Worm (Caenorhabditis elegans) whole organism, late embryonic: ENCODE data around the gene hcp-1.
A peak's percentile ranks its signal among the peaks of the same experiment; 100 is the strongest.

Source experiments
- C08G9.2 ChIP-seq: sonication (generic microtip); optimal IDR thresholded peaks from 2 replicates; lab custom pipeline; 2016; ENCODE audit warnings: mild to moderate bottlenecking, missing genetic modification characterization, moderate library complexity, missing compliant biosample characterization
- C38D4.7 ChIP-seq: fragments of 200-800 bp; sonication (Bioruptor generic); optimal IDR thresholded peaks from 2 replicates; lab custom pipeline; 2018; ENCODE audit warnings: mild to moderate bottlenecking, missing genetic modification characterization, moderate library complexity, missing compliant biosample characterization
- K09A11.1 ChIP-seq: sonication (generic microtip); optimal IDR thresholded peaks from 2 replicates; lab custom pipeline; 2017; ENCODE audit warnings: antibody characterized with exemption, mild to moderate bottlenecking, missing genetic modification characterization, missing compliant biosample characterization; ENCODE audit not compliant: insufficient read depth
- T23F11.4 ChIP-seq: fragments of 200-800 bp; sonication (Bioruptor generic); optimal IDR thresholded peaks from 2 replicates; lab custom pipeline; 2018; ENCODE audit warnings: mild to moderate bottlenecking, missing genetic modification characterization, missing compliant biosample characterization
- ama-1 ChIP-seq: fragments of 150-350 bp; optimal IDR thresholded peaks from 2 replicates; lab custom pipeline; 2014
- ceh-14 ChIP-seq: sonication (generic microtip); optimal IDR thresholded peaks from 2 replicates; lab custom pipeline; 2016; ENCODE audit warnings: missing genotype, missing genetic modification characterization, missing compliant biosample characterization
- ceh-18 ChIP-seq: sonication (generic microtip); optimal IDR thresholded peaks from 2 replicates; lab custom pipeline; 2016; ENCODE audit warnings: missing genetic modification characterization, missing compliant biosample characterization
- ceh-19 ChIP-seq: fragments of 200-800 bp; sonication (Bioruptor generic); optimal IDR thresholded peaks from 2 replicates; lab custom pipeline; 2018; ENCODE audit warnings: mild to moderate bottlenecking, missing genetic modification characterization, missing compliant biosample characterization
- ceh-2 ChIP-seq: sonication (generic microtip); optimal IDR thresholded peaks from 2 replicates; lab custom pipeline; 2016; ENCODE audit warnings: missing genotype, missing genetic modification characterization, missing compliant biosample characterization
- ceh-24 ChIP-seq: sonication (generic microtip); optimal IDR thresholded peaks from 2 replicates; lab custom pipeline; 2016; ENCODE audit warnings: mild to moderate bottlenecking, missing genetic modification characterization, missing compliant biosample characterization
- ceh-30 ChIP-seq: fragments of 150-350 bp; optimal IDR thresholded peaks from 2 replicates; lab custom pipeline; 2014; ENCODE audit warnings: missing biosample characterization, missing genetic modification characterization
- ceh-6 ChIP-seq: fragments of 200-800 bp; sonication (Bioruptor generic); optimal IDR thresholded peaks from 2 replicates; lab custom pipeline; 2018; ENCODE audit warnings: mild to moderate bottlenecking, missing genetic modification characterization, missing compliant biosample characterization
- ceh-9 ChIP-seq: sonication (generic microtip); optimal IDR thresholded peaks from 2 replicates; lab custom pipeline; 2016; ENCODE audit warnings: mild to moderate bottlenecking, missing genetic modification characterization, inconsistent platforms, missing compliant biosample characterization
- dmd-4 ChIP-seq: sonication (generic microtip); optimal IDR thresholded peaks from 2 replicates; lab custom pipeline; 2016; ENCODE audit warnings: borderline replicate concordance, missing genetic modification characterization, missing compliant biosample characterization
- dve-1 ChIP-seq: sonication (generic microtip); optimal IDR thresholded peaks from 2 replicates; lab custom pipeline; 2017; ENCODE audit warnings: antibody characterized with exemption, mild to moderate bottlenecking, missing genetic modification characterization, missing compliant biosample characterization
- elt-2 ChIP-seq: sonication (generic microtip); optimal IDR thresholded peaks from 2 replicates; lab custom pipeline; 2016; ENCODE audit warnings: missing genetic modification reagents, missing genetic modification characterization, missing compliant biosample characterization
- elt-4 ChIP-seq: sonication (generic microtip); optimal IDR thresholded peaks from 2 replicates; lab custom pipeline; 2016; ENCODE audit warnings: missing genetic modification characterization, missing compliant biosample characterization
- eyg-1 ChIP-seq: sonication (generic microtip); optimal IDR thresholded peaks from 2 replicates; lab custom pipeline; 2016; ENCODE audit warnings: missing genotype, missing genetic modification characterization, missing compliant biosample characterization
- fkh-10 ChIP-seq: fragments of 150-350 bp; optimal IDR thresholded peaks from 2 replicates; lab custom pipeline; 2014; ENCODE audit warnings: missing biosample characterization, missing genetic modification reagents, missing genetic modification characterization
- fkh-6 ChIP-seq: sonication (generic microtip); optimal IDR thresholded peaks from 2 replicates; lab custom pipeline; 2016; ENCODE audit warnings: missing genetic modification characterization, missing compliant biosample characterization
- gmeb-2 ChIP-seq: sonication (generic microtip); optimal IDR thresholded peaks from 2 replicates; lab custom pipeline; 2016; ENCODE audit warnings: missing genetic modification characterization, inconsistent platforms, missing compliant biosample characterization
- hlh-30 ChIP-seq: sonication (generic microtip); optimal IDR thresholded peaks from 2 replicates; lab custom pipeline; 2017; ENCODE audit warnings: antibody characterized with exemption, missing genetic modification characterization, missing compliant biosample characterization; ENCODE audit not compliant: insufficient read depth
- lim-6 ChIP-seq: sonication (generic microtip); optimal IDR thresholded peaks from 2 replicates; lab custom pipeline; 2016; ENCODE audit warnings: missing genetic modification characterization, missing compliant biosample characterization
- nhr-11 ChIP-seq: fragments of 150-350 bp; optimal IDR thresholded peaks from 2 replicates; lab custom pipeline; 2014; ENCODE audit warnings: missing biosample characterization, missing genetic modification characterization
- npax-4 ChIP-seq: sonication (generic microtip); optimal IDR thresholded peaks from 2 replicates; lab custom pipeline; 2016; ENCODE audit warnings: missing genetic modification characterization, missing compliant biosample characterization
- odd-2 ChIP-seq: sonication (generic microtip); optimal IDR thresholded peaks from 2 replicates; lab custom pipeline; 2017; ENCODE audit warnings: antibody characterized with exemption, mild to moderate bottlenecking, missing genetic modification characterization, missing compliant biosample characterization
- pag-3 ChIP-seq: sonication (generic microtip); optimal IDR thresholded peaks from 2 replicates; lab custom pipeline; 2016; ENCODE audit warnings: missing compliant biosample characterization, missing genetic modification characterization, borderline replicate concordance
- pax-1 ChIP-seq: fragments of 150-350 bp; optimal IDR thresholded peaks from 2 replicates; lab custom pipeline; 2014; ENCODE audit warnings: missing biosample characterization, missing genetic modification characterization
- pha-4 ChIP-seq: fragments of 150-350 bp; optimal IDR thresholded peaks from 2 replicates; lab custom pipeline; 2018; ENCODE audit warnings: missing biosample characterization, missing genetic modification reagents, missing genetic modification characterization
- pqm-1 ChIP-seq: sonication (generic microtip); optimal IDR thresholded peaks from 2 replicates; lab custom pipeline; 2016; ENCODE audit warnings: missing genetic modification characterization, missing compliant biosample characterization
- ref-2 ChIP-seq: sonication (generic microtip); optimal IDR thresholded peaks from 2 replicates; lab custom pipeline; 2016; ENCODE audit warnings: missing genetic modification characterization, missing compliant biosample characterization
- rnt-1 ChIP-seq: sonication (generic microtip); optimal IDR thresholded peaks from 2 replicates; lab custom pipeline; 2016; ENCODE audit warnings: missing genetic modification characterization, missing compliant biosample characterization
- tbx-2 ChIP-seq: sonication (generic microtip); optimal IDR thresholded peaks from 2 replicates; lab custom pipeline; 2016; ENCODE audit warnings: missing genetic modification characterization, missing compliant biosample characterization
- unc-86 ChIP-seq: sonication (generic microtip); optimal IDR thresholded peaks from 2 replicates; lab custom pipeline; 2016; ENCODE audit warnings: missing genetic modification characterization, missing compliant biosample characterization
- zip-5 ChIP-seq: sonication (generic microtip); optimal IDR thresholded peaks from 2 replicates; lab custom pipeline; 2016; ENCODE audit warnings: missing genetic modification characterization, missing compliant biosample characterization
- ztf-16 ChIP-seq: sonication (generic microtip); optimal IDR thresholded peaks from 2 replicates; lab custom pipeline; 2017; ENCODE audit warnings: missing genetic modification characterization, missing compliant biosample characterization

hcp-1 gene

DNA sequence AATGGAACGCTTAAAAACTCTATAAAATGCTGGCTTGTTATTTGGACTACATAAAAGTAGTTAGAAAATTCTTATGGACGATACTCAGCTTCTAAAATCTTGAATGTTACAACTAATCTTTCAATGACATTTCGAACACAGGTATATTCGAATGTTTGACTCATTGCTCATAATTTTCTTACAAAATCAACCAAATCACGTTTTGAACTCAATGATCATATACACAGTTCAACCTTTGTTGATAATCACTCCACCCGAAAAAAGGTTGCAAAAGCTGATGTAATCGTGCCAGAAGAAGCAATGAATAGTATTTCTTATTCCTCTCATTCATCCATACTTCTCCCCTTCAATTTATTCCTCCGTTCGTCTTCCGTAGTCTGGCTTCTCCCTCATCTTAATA, 44.8 kb upstream of the hcp-1 start, which contains the start of gene K04A8.20:
TSS of gene K04A8.20 (plus strand) at position 301 of the 400 bp plus-strand sequence.
- TF ChIP-seq elt-2 (tag; lab: Kevin White, UChicago) = no peak
- no peak for TF ChIP-seq zip-5 (tag; lab: Kevin White, UChicago)
- no peak for TF ChIP-seq K09A11.1 (tag; lab: Kevin White, UChicago)
- TF ChIP-seq pax-1 (tag; lab: Kevin White, UChicago) = no peak

DNA sequence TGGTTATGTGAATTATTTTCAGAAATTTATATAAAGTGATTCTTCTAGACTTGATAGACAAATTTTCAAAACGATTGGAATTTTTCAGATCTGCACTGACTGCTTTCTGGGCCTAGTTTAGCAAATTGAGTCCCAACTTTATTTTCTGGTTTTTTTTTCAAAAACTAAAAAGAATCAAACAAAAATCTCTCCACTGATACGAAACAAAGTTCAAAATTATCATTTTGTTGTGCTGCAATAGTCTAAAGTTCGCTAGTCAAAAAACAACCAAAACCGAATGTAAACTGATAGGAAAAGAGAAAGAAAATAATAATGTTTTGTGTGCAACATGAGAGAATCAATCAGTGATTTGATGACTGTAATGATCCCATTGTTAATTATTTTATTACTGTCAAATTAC, 44.1 kb upstream of the hcp-1 start, which contains the start of gene lipl-4:
TSS of gene lipl-4 (plus strand) at position 301 of the 400 bp plus-strand sequence.
- TF ChIP-seq odd-2 (tag; lab: Kevin White, UChicago) (no peak), gmeb-2 (tag; lab: Kevin White, UChicago) (no peak), ama-1 (no peak), ceh-14 (no peak), T23F11.4 (GFP tag; lab: Kevin White, UChicago) (no peak), C08G9.2 (tag; lab: Kevin White, UChicago) (no peak), pqm-1 (tag; lab: Kevin White, UChicago) (no peak), ceh-9 (tag; lab: Kevin White, UChicago) (no peak), ztf-16 (tag; lab: Kevin White, UChicago) (no peak), ceh-2 (tag; lab: Kevin White, UChicago) (no peak), pag-3 (tag; lab: Kevin White, UChicago) (no peak), pax-1 (tag; lab: Kevin White, UChicago) (no peak), rnt-1 (tag; lab: Kevin White, UChicago) (no peak), tbx-2 (tag; lab: Kevin White, UChicago) (no peak)
- TF ChIP-seq, all 69 proteins: peak for 0

DNA sequence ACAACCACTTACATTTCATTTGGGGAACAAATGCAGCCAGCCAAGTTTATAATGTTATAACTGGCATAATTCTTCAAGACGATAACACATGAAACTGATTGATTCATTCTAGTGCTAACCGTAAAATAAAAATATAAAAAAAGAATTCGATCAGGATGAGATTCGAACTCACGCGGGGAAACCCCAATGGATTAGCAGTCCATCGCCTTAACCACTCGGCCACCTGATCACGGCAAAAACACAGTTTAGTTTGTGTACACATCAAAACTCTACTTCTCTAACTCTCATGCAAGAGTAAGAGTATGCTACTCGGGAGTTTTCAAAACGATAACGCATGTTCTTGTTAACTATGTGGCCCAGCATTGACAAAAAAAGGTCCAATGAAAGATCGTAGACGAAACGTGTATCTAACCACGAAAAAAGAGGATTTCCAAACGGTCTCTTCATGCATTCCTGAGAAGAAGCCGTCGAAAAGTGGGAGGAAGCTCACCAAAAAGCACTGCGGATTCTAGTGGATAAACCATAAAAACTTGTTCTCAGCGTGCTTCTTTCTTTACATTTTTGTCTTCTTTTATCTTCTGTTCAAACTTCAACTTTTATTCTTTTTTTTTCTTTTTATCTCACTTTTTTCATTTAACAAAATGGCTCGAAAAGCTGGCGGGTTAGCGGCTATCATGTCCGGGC, 42.1 kb upstream of the hcp-1 start, which contains the start of gene twk-10:
TSS of gene twk-10 (plus strand) at position 634 of the 684 bp plus-strand sequence.
- no peak for TF ChIP-seq ceh-18 (tag; lab: Kevin White, UChicago)
- TF ChIP-seq ceh-9 (tag; lab: Kevin White, UChicago) = no peak
- TF ChIP-seq elt-2 (tag; lab: Kevin White, UChicago) = peak; percentile 11
- TF ChIP-seq pha-4 (tag; lab: Kevin White, UChicago) = no peak

DNA sequence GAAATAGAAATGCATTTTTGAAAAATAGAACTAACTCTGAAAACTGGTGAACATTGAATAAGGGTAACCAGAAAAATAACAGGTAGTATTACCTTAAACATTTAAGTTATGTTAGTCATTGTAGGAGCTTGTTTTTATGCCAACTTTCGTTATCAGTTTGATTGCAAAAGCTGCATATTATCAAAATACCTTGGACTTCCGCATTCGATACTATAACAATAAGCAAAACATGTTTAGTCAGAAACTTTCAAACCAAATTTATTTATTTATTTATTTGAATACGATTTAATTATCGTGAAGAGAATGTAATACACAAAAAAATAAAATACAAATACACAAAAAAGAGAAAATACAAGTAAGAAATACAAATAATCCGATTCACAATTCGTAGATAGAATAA, 39.7 kb upstream of the hcp-1 start, which contains the start of gene K04A8.19:
TSS of gene K04A8.19 (minus strand) at position 101 of the 400 bp plus-strand sequence.
- TF ChIP-seq dve-1 (tag; lab: Kevin White, UChicago) (no peak), fkh-6 (no peak), ceh-30 (tag; lab: Kevin White, UChicago) (no peak), ceh-2 (tag; lab: Kevin White, UChicago) (no peak), pag-3 (tag; lab: Kevin White, UChicago) (no peak), K09A11.1 (tag; lab: Kevin White, UChicago) (no peak), pqm-1 (tag; lab: Kevin White, UChicago) (no peak), ref-2 (tag; lab: Kevin White, UChicago) (no peak), hlh-30 (tag; lab: Kevin White, UChicago) (no peak), fkh-10 (GFP tag; lab: Kevin White, UChicago) (no peak), lim-6 (tag; lab: Kevin White, UChicago) (no peak), unc-86 (no peak), elt-4 (tag; lab: Kevin White, UChicago) (no peak), gmeb-2 (tag; lab: Kevin White, UChicago) (no peak)

DNA sequence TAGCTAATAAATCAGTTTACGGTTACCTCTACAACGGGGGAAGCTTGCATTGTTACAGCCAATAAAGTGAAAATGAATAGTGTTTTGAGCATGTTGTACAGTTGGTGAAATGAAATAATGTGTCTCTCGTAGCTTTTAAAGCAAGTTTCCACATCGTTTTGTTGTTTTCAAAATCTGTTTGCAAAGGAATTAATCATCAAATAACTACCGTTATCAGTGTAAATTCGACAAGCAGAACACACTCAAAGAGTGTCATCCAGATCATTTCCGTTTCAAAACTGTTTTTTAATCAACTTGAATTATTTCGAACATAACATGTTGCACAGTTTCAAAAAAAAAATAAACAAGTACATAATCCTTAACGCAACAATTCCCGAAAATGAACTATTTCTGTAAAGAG, 37.0 kb upstream of the hcp-1 start, which contains the start of gene spp-27:
TSS of gene spp-27 (minus strand) at position 101 of the 400 bp plus-strand sequence.
- TF ChIP-seq pha-4 (tag; lab: Kevin White, UChicago) (no peak), ceh-14 (no peak), ceh-19 (no peak), gmeb-2 (tag; lab: Kevin White, UChicago) (no peak), C38D4.7 (GFP tag; lab: Kevin White, UChicago) (no peak), npax-4 (tag; lab: Kevin White, UChicago) (no peak), ceh-24 (no peak), ceh-18 (tag; lab: Kevin White, UChicago) (no peak), ceh-9 (tag; lab: Kevin White, UChicago) (no peak), ceh-6 (GFP tag; lab: Kevin White, UChicago) (no peak), dmd-4 (tag; lab: Kevin White, UChicago) (no peak), eyg-1 (tag; lab: Kevin White, UChicago) (no peak), C08G9.2 (tag; lab: Kevin White, UChicago) (no peak), nhr-11 (tag; lab: Kevin White, UChicago) (no peak), pax-1 (tag; lab: Kevin White, UChicago) (no peak)
